Worm (Caenorhabditis elegans) whole organism, L1 larva: ENCODE data around the gene alg-4.

Experiments used
- C16A3.4 ChIP-seq: fragments of 150-350 bp; optimal IDR thresholded peaks from 2 replicates; lab custom pipeline; 2014; ENCODE audit warnings: missing biosample characterization, missing genetic modification characterization
- F16B12.6 ChIP-seq: fragments of 150-350 bp; optimal IDR thresholded peaks from 2 replicates; lab custom pipeline; 2014; ENCODE audit warnings: missing biosample characterization, missing genetic modification characterization
- alr-1 ChIP-seq: fragments of 200-800 bp; sonication (Bioruptor generic); optimal IDR thresholded peaks from 2 replicates; lab custom pipeline; 2018; ENCODE audit warnings: borderline replicate concordance, mild to moderate bottlenecking, missing genetic modification characterization, missing compliant biosample characterization
- ceh-63 ChIP-seq: fragments of 200-800 bp; sonication (Bioruptor generic); optimal IDR thresholded peaks from 2 replicates; lab custom pipeline; 2018; ENCODE audit warnings: mild to moderate bottlenecking, missing genetic modification characterization, missing compliant biosample characterization
- ceh-88 ChIP-seq: fragments of 200-800 bp; sonication (Bioruptor generic); IDR thresholded peaks from 2 replicates; pipeline ENCODE4 v1.3.6; 2022; ENCODE audit warnings: missing genetic modification characterization, missing compliant biosample characterization
- dpl-1 ChIP-seq, 3 experiments: fragments of 150-350 bp in 2 of 3; sonication (generic microtip) in 1 of 3; optimal IDR thresholded peaks; 2 replicates each; lab custom pipeline; 2014 to 2017; ENCODE audit warnings: missing biosample characterization in 3 of 3, missing genetic modification characterization in 3 of 3, missing genetic modification reagents in 3 of 3
- efl-1 ChIP-seq, 4 experiments: fragments of 150-350 bp; optimal IDR thresholded peaks in 3 of 4; peaks in 1 of 4; 1 replicate in 1 of 4; 2 replicates in 3 of 4; lab custom pipeline; 2014; ENCODE audit warnings: missing biosample characterization in 2 of 4, missing genetic modification characterization in 2 of 4, missing genetic modification reagents in 2 of 4
- egl-13 ChIP-seq: sonication (generic microtip); optimal IDR thresholded peaks from 2 replicates; lab custom pipeline; 2016; ENCODE audit warnings: missing genotype, missing genetic modification reagents, missing genetic modification characterization, missing compliant biosample characterization
- elt-2 ChIP-seq: sonication (generic microtip); optimal IDR thresholded peaks from 2 replicates; lab custom pipeline; 2016; ENCODE audit warnings: missing genetic modification characterization, mild to moderate bottlenecking, inconsistent platforms, missing compliant biosample characterization, missing genetic modification reagents
- fkh-10 ChIP-seq: sonication (generic microtip); optimal IDR thresholded peaks from 2 replicates; lab custom pipeline; 2017; ENCODE audit warnings: missing biosample characterization, missing genetic modification reagents, missing genetic modification characterization
- fkh-8 ChIP-seq: sonication (generic microtip); optimal IDR thresholded peaks from 2 replicates; lab custom pipeline; 2016; ENCODE audit warnings: mild to moderate bottlenecking, missing genetic modification characterization, missing compliant biosample characterization
- fos-1 ChIP-seq: fragments of 150-350 bp; optimal IDR thresholded peaks from 2 replicates; lab custom pipeline; 2014; ENCODE audit warnings: missing biosample characterization, missing genetic modification characterization
- hlh-4 ChIP-seq: sonication (generic microtip); optimal IDR thresholded peaks from 2 replicates; lab custom pipeline; 2016; ENCODE audit warnings: mild to moderate bottlenecking, missing genetic modification characterization, missing compliant biosample characterization
- jun-1 ChIP-seq: fragments of 150-350 bp; optimal IDR thresholded peaks from 2 replicates; lab custom pipeline; 2014; ENCODE audit warnings: missing biosample characterization, missing genetic modification reagents, missing genetic modification characterization
- lin-13 ChIP-seq: fragments of 150-350 bp; optimal IDR thresholded peaks from 2 replicates; lab custom pipeline; 2014; ENCODE audit warnings: missing biosample characterization, missing genetic modification reagents, missing genetic modification characterization
- lin-14 ChIP-seq: fragments of 200-800 bp; sonication (Bioruptor generic); optimal IDR thresholded peaks from 2 replicates; lab custom pipeline; 2018; ENCODE audit warnings: mild to moderate bottlenecking, missing genetic modification characterization, moderate library complexity, missing compliant biosample characterization
- lin-35 ChIP-seq, 2 experiments: fragments of 150-350 bp; optimal IDR thresholded peaks; 2 replicates each; lab custom pipeline; 2014; ENCODE audit warnings: missing biosample characterization in 2 of 2, missing genetic modification characterization in 2 of 2, missing genetic modification reagents in 2 of 2
- mab-9 ChIP-seq: fragments of 200-800 bp; sonication (Bioruptor generic); IDR thresholded peaks from 2 replicates; pipeline ENCODE4 v1.3.6; 2022; ENCODE audit warnings: missing genetic modification reagents, missing genetic modification characterization, missing compliant biosample characterization
- mef-2 ChIP-seq: fragments of 150-350 bp; optimal IDR thresholded peaks from 2 replicates; lab custom pipeline; 2014; ENCODE audit warnings: missing biosample characterization, missing genetic modification characterization
- mep-1 ChIP-seq: fragments of 150-350 bp; optimal IDR thresholded peaks from 2 replicates; lab custom pipeline; 2014; ENCODE audit warnings: missing biosample characterization, missing genetic modification characterization
- nhr-11 ChIP-seq: fragments of 150-350 bp; optimal IDR thresholded peaks from 2 replicates; lab custom pipeline; 2014; ENCODE audit warnings: missing biosample characterization, missing genetic modification characterization
- nhr-12 ChIP-seq: sonication (generic microtip); optimal IDR thresholded peaks from 2 replicates; lab custom pipeline; 2017; ENCODE audit warnings: missing biosample characterization, missing genetic modification characterization
- nhr-237 ChIP-seq: fragments of 150-350 bp; optimal IDR thresholded peaks from 2 replicates; lab custom pipeline; 2014; ENCODE audit warnings: missing biosample characterization, missing genetic modification characterization
- nhr-76 ChIP-seq: sonication (generic microtip); optimal IDR thresholded peaks from 2 replicates; lab custom pipeline; 2017; ENCODE audit warnings: missing biosample characterization, missing genetic modification characterization
- nhr-77 ChIP-seq: fragments of 150-350 bp; optimal IDR thresholded peaks from 2 replicates; lab custom pipeline; 2014; ENCODE audit warnings: missing biosample characterization, missing genetic modification characterization
- pqm-1 ChIP-seq: sonication (generic microtip); optimal IDR thresholded peaks from 3 replicates; lab custom pipeline; 2017; ENCODE audit warnings: missing biosample characterization, missing genetic modification characterization
- rnt-1 ChIP-seq: sonication (generic microtip); optimal IDR thresholded peaks from 2 replicates; lab custom pipeline; 2016; ENCODE audit warnings: mild to moderate bottlenecking, missing genetic modification characterization, moderate library complexity, missing compliant biosample characterization
- snpc-4 ChIP-seq: fragments of 150-350 bp; optimal IDR thresholded peaks from 2 replicates; lab custom pipeline; 2014; ENCODE audit warnings: missing biosample characterization, missing genetic modification characterization
- snu-23 ChIP-seq: sonication (generic microtip); optimal IDR thresholded peaks from 2 replicates; lab custom pipeline; 2016; ENCODE audit warnings: missing genetic modification characterization, missing compliant biosample characterization
- sptf-1 ChIP-seq: fragments of 150-350 bp; optimal IDR thresholded peaks from 2 replicates; lab custom pipeline; 2014; ENCODE audit warnings: missing biosample characterization, missing genetic modification characterization
- sup-37 ChIP-seq: fragments of 200-800 bp; sonication (Bioruptor generic); optimal IDR thresholded peaks from 2 replicates; lab custom pipeline; 2018; ENCODE audit warnings: mild to moderate bottlenecking, missing genetic modification characterization, missing compliant biosample characterization
- swsn-7 ChIP-seq: sonication (generic microtip); optimal IDR thresholded peaks from 2 replicates; lab custom pipeline; 2016; ENCODE audit warnings: missing genetic modification characterization, missing compliant biosample characterization
- tbx-2 ChIP-seq: sonication (generic microtip); optimal IDR thresholded peaks from 2 replicates; lab custom pipeline; 2016; ENCODE audit warnings: missing genetic modification characterization, missing compliant biosample characterization
- unc-30 ChIP-seq: sonication (generic microtip); optimal IDR thresholded peaks from 2 replicates; lab custom pipeline; 2017; ENCODE audit warnings: missing biosample characterization, missing genetic modification characterization
- unc-86 ChIP-seq: sonication (generic microtip); optimal IDR thresholded peaks from 2 replicates; lab custom pipeline; 2016; ENCODE audit warnings: missing genetic modification characterization, missing compliant biosample characterization
- vab-15 ChIP-seq: sonication (generic microtip); optimal IDR thresholded peaks from 2 replicates; lab custom pipeline; 2017; ENCODE audit warnings: missing genotype, mild to moderate bottlenecking, missing genetic modification characterization, missing compliant biosample characterization
- xbp-1 ChIP-seq: sonication (generic microtip); optimal IDR thresholded peaks from 2 replicates; lab custom pipeline; 2016; ENCODE audit warnings: missing genetic modification characterization, missing compliant biosample characterization
- zag-1 ChIP-seq: fragments of 150-350 bp; optimal IDR thresholded peaks from 2 replicates; lab custom pipeline; 2014; ENCODE audit warnings: missing biosample characterization, missing genetic modification characterization
- zip-4 ChIP-seq: fragments of 200-800 bp; sonication (Bioruptor generic); optimal IDR thresholded peaks from 2 replicates; lab custom pipeline; 2018; ENCODE audit warnings: mild to moderate bottlenecking, missing genetic modification characterization, moderate library complexity, missing compliant biosample characterization
- ztf-4 ChIP-seq: fragments of 150-350 bp; optimal IDR thresholded peaks from 2 replicates; lab custom pipeline; 2014; ENCODE audit warnings: missing biosample characterization, missing genetic modification characterization

alg-4 gene

ce11 chrIII:9891324-9891723 lies at the start of gene alg-4:
alg-4 (minus strand) TSS chrIII:9891424.
- TF ChIP-seq lin-13 (no peak), xbp-1 (tag; lab: Kevin White, UChicago) (no peak), tbx-2 (tag; lab: Kevin White, UChicago) (no peak), rnt-1 (no peak), hlh-4 (tag; lab: Kevin White, UChicago) (no peak), mep-1 (no peak), ztf-4 (tag; lab: Kevin White, UChicago) (no peak), snu-23 (GFP tag; lab: Kevin White, UChicago) (no peak), zip-4 (no peak), sptf-1 (tag; lab: Kevin White, UChicago) (no peak), alr-1 (tag; lab: Kevin White, UChicago) (no peak), nhr-76 (no peak), lin-14 (GFP tag; lab: Kevin White, UChicago) (no peak)

- TF ChIP-seq snpc-4, result no peak
- TF ChIP-seq F16B12.6 (tag; lab: Kevin White, UChicago), result no peak
- TF ChIP-seq fos-1 (tag; lab: Kevin White, UChicago), result no peak
- no peak for TF ChIP-seq nhr-237 (tag; lab: Kevin White, UChicago)
- TF ChIP-seq pqm-1 (tag; lab: Kevin White, UChicago), result no peak
- no peak for TF ChIP-seq mep-1
Observed at ce11 chrIII:9932091-9932490, 40.9 kb upstream of the alg-4 start, which contains the start of gene dec-7. dec-7 (plus strand) TSS chrIII:9932398.

- no peak for TF ChIP-seq C16A3.4 (tag; lab: Kevin White, UChicago)
- no peak for TF ChIP-seq unc-86
- no peak for TF ChIP-seq zag-1 (tag; lab: Kevin White, UChicago)
- TF ChIP-seq ztf-4 (tag; lab: Kevin White, UChicago), result no peak
- TF ChIP-seq nhr-237 (tag; lab: Kevin White, UChicago), result no peak
- TF ChIP-seq fkh-10 (GFP tag; lab: Kevin White, UChicago), result no peak
- TF ChIP-seq egl-13 (tag; lab: Kevin White, UChicago), result no peak
- TF ChIP-seq nhr-11 (tag; lab: Kevin White, UChicago), result no peak
- TF ChIP-seq elt-2 (tag; lab: Kevin White, UChicago), result peak; percentile 93
- TF ChIP-seq unc-30 (tag; lab: Kevin White, UChicago), result no peak
- TF ChIP-seq lin-35 (GFP tag; optimal IDR thresholded peaks at IDR 0.05; lab: Kevin White, UChicago), result peak in 1 of 2 experiments; percentile 32
- no peak for TF ChIP-seq vab-15 (tag; lab: Kevin White, UChicago)
- no peak for TF ChIP-seq ceh-88 (GFP tag; lab: Robert Waterston, UW)
- TF ChIP-seq dpl-1 (GFP tag; optimal IDR thresholded peaks at IDR 0.05; lab: Kevin White, UChicago), result no peak
- TF ChIP-seq fos-1 (tag; lab: Kevin White, UChicago), result no peak
- TF ChIP-seq sup-37, result no peak
- no peak for TF ChIP-seq nhr-12 (tag; lab: Kevin White, UChicago)
- TF ChIP-seq pqm-1 (tag; lab: Kevin White, UChicago), result peak; percentile 8
- no peak for TF ChIP-seq ceh-63 (GFP tag; lab: Kevin White, UChicago)
- TF ChIP-seq mab-9 (GFP tag; lab: Robert Waterston, UW), result no peak
- no peak for TF ChIP-seq swsn-7
- no peak for TF ChIP-seq efl-1 (optimal IDR thresholded peaks at IDR 0.05; lab: Kevin White, UChicago)
- peak in 1 of 2 experiments; percentile 91 for TF ChIP-seq efl-1 (GFP tag; optimal IDR thresholded peaks at IDR 0.05 in 1 of 2; lab: Kevin White, UChicago)
- no peak for TF ChIP-seq fkh-8 (tag; lab: Kevin White, UChicago)
- TF ChIP-seq jun-1, result peak; percentile 10
- TF ChIP-seq nhr-77 (tag; lab: Kevin White, UChicago), result no peak
- no peak for TF ChIP-seq hlh-4 (tag; lab: Kevin White, UChicago)
- TF ChIP-seq mef-2 (tag; lab: Kevin White, UChicago), result no peak
Observed at ce11 chrIII:9930406-9930805, 39.2 kb upstream of the alg-4 start.
